Worm (Caenorhabditis elegans) whole organism, midembryonic: ENCODE measurements around the gene fbxa-164.
"Not testable (repeated sequence)": the region's sequence is repeated elsewhere in the genome, so short reads cannot be mapped to it uniquely, and the experiment has no call there.

Source experiments
- T22C8.4 ChIP-seq: fragments of 200-800 bp; sonication (Bioruptor generic); IDR thresholded peaks from 2 replicates; pipeline ENCODE4 v1.3.6; 2022; ENCODE audit warnings: missing genetic modification characterization, missing compliant biosample characterization
- cog-1 ChIP-seq: sonication (generic microtip); optimal IDR thresholded peaks from 2 replicates; lab custom pipeline; 2016; ENCODE audit warnings: missing genetic modification characterization, missing compliant biosample characterization
- flt-1 ChIP-seq: fragments of 200-800 bp; sonication (Bioruptor generic); IDR thresholded peaks from 2 replicates; pipeline ENCODE4 v1.3.6; 2022; ENCODE audit warnings: missing genetic modification characterization, missing compliant biosample characterization
- klf-2 ChIP-seq: fragments of 200-800 bp; sonication (Bioruptor generic); conservative IDR thresholded peaks from 2 replicates; pipeline ENCODE4 v1.3.6; 2022; ENCODE audit warnings: missing genetic modification reagents, missing genetic modification characterization, missing compliant biosample characterization
- med-1 ChIP-seq: sonication (generic microtip); optimal IDR thresholded peaks from 2 replicates; lab custom pipeline; 2017; ENCODE audit warnings: missing genetic modification characterization, mild to moderate bottlenecking, missing compliant biosample characterization, antibody characterized with exemption, missing genetic modification reagents; ENCODE audit not compliant: insufficient read depth
- ref-1 ChIP-seq: fragments of 200-800 bp; sonication (Bioruptor generic); conservative IDR thresholded peaks from 2 replicates; pipeline ENCODE4 v1.3.6; 2022; ENCODE audit warnings: missing genetic modification reagents, missing genetic modification characterization, missing compliant biosample characterization
- tab-1 ChIP-seq: fragments of 200-800 bp; sonication (Bioruptor generic); IDR thresholded peaks from 2 replicates; pipeline ENCODE4 v1.3.6; 2022; ENCODE audit warnings: missing genetic modification characterization, missing compliant biosample characterization
- ztf-23 ChIP-seq: fragments of 200-800 bp; sonication (Bioruptor generic); IDR thresholded peaks from 2 replicates; pipeline ENCODE4 v1.3.6; 2022; ENCODE audit warnings: missing genetic modification reagents, missing genetic modification characterization, missing compliant biosample characterization
- ztf-29 ChIP-seq: fragments of 200-800 bp; sonication (Bioruptor generic); IDR thresholded peaks from 2 replicates; pipeline ENCODE4 v1.3.6; 2022; ENCODE audit warnings: missing genetic modification reagents, missing genetic modification characterization, missing compliant biosample characterization

fbxa-164 gene

ce11 chrII:1613972-1614371 lies at the start of gene fbxa-164:
fbxa-164 (minus strand) TSS chrII:1614072.
- TF ChIP-seq flt-1 (GFP tag; lab: Robert Waterston, UW) (no peak), ztf-29 (no peak), cog-1 (tag; lab: Kevin White, UChicago) (no peak), klf-2 (no peak), ref-1 (GFP tag; lab: Robert Waterston, UW) (no peak), tab-1 (GFP tag; lab: Robert Waterston, UW) (no peak), ztf-23 (GFP tag; lab: Robert Waterston, UW) (no peak), T22C8.4 (GFP tag; lab: Robert Waterston, UW) (no peak), med-1 (no peak)

ce11 chrII:1663516-1663915 lies 49.6 kb upstream of the fbxa-164 start, which contains the start of gene duxl-1:
duxl-1 (plus strand) TSS chrII:1663699.
- TF ChIP-seq ztf-23 (GFP tag; lab: Robert Waterston, UW) (no peak), klf-2 (no peak), ztf-29 (no peak), tab-1 (GFP tag; lab: Robert Waterston, UW) (no peak), ref-1 (GFP tag; lab: Robert Waterston, UW) (0 out of 2 replicates have a peak, but pooled peaks have one; percentile 17), cog-1 (tag; lab: Kevin White, UChicago) (no peak), med-1 (no peak), flt-1 (GFP tag; lab: Robert Waterston, UW) (no peak)

- no peak for TF ChIP-seq T22C8.4 (GFP tag; lab: Robert Waterston, UW)
- TF ChIP-seq cog-1 (tag; lab: Kevin White, UChicago): no peak
- TF ChIP-seq med-1: no peak
- TF ChIP-seq tab-1 (GFP tag; lab: Robert Waterston, UW): no peak
- TF ChIP-seq ref-1 (GFP tag; lab: Robert Waterston, UW): no peak
- no peak for TF ChIP-seq ztf-23 (GFP tag; lab: Robert Waterston, UW)
- no peak for TF ChIP-seq flt-1 (GFP tag; lab: Robert Waterston, UW)
- TF ChIP-seq klf-2: no peak
- TF ChIP-seq ztf-29: no peak
These were observed 49.0 kb upstream of the fbxa-164 start, which contains the start of gene ZC204.14 for ce11 chrII:1662881-1663280. ZC204.14 (minus strand) TSS chrII:1662949.

- TF ChIP-seq ref-1 (GFP tag; lab: Robert Waterston, UW); T22C8.4 (GFP tag; lab: Robert Waterston, UW); cog-1 (tag; lab: Kevin White, UChicago): not testable (repeated sequence)
These were observed 47.0 kb upstream of the fbxa-164 start, which contains the start of gene ZC204.13 for ce11 chrII:1660888-1661287. ZC204.13 (minus strand) TSS chrII:1660988.

- TF ChIP-seq tab-1 (GFP tag; lab: Robert Waterston, UW) (no peak), flt-1 (GFP tag; lab: Robert Waterston, UW) (no peak), cog-1 (tag; lab: Kevin White, UChicago) (no peak), klf-2 (no peak), med-1 (no peak)
These were observed 43.3 kb upstream of the fbxa-164 start, which contains the start of gene ZC204.12 for ce11 chrII:1657202-1657601. ZC204.12 (minus strand) TSS chrII:1657302.

ce11 chrII:1654917-1655316 lies 41.0 kb upstream of the fbxa-164 start, which contains the start of gene btb-12:
btb-12 (plus strand) TSS chrII:1655217.
- no peak for TF ChIP-seq klf-2
- TF ChIP-seq med-1: no peak
- TF ChIP-seq ref-1 (GFP tag; lab: Robert Waterston, UW): no peak
- no peak for TF ChIP-seq ztf-29
- TF ChIP-seq cog-1 (tag; lab: Kevin White, UChicago): no peak
- TF ChIP-seq tab-1 (GFP tag; lab: Robert Waterston, UW): no peak
- no peak for TF ChIP-seq flt-1 (GFP tag; lab: Robert Waterston, UW)

- no peak for TF ChIP-seq T22C8.4 (GFP tag; lab: Robert Waterston, UW)
- no peak for TF ChIP-seq klf-2
- no peak for TF ChIP-seq flt-1 (GFP tag; lab: Robert Waterston, UW)
- TF ChIP-seq ref-1 (GFP tag; lab: Robert Waterston, UW): no peak
- TF ChIP-seq tab-1 (GFP tag; lab: Robert Waterston, UW): no peak
- TF ChIP-seq med-1: no peak
- no peak for TF ChIP-seq cog-1 (tag; lab: Kevin White, UChicago)
- no peak for TF ChIP-seq ztf-29
- TF ChIP-seq ztf-23 (GFP tag; lab: Robert Waterston, UW): no peak
These were observed 39.5 kb upstream of the fbxa-164 start, which contains the start of gene fbxb-15 for ce11 chrII:1653397-1653796. fbxb-15 (minus strand) TSS chrII:1653497.

ce11 chrII:1651804-1652203 lies 37.9 kb upstream of the fbxa-164 start, which contains the start of gene fbxb-16:
fbxb-16 (minus strand) TSS chrII:1651904.
- TF ChIP-seq med-1 (no peak), ztf-23 (GFP tag; lab: Robert Waterston, UW) (no peak), cog-1 (tag; lab: Kevin White, UChicago) (no peak), ref-1 (GFP tag; lab: Robert Waterston, UW) (no peak)

- TF ChIP-seq flt-1 (GFP tag; lab: Robert Waterston, UW) (no peak), med-1 (no peak), tab-1 (GFP tag; lab: Robert Waterston, UW) (no peak)
These were observed 36.6 kb upstream of the fbxa-164 start, which contains the start of gene fbxb-20 for ce11 chrII:1650502-1650901. fbxb-20 (minus strand) TSS chrII:1650602.

ce11 chrII:1648768-1649167 lies 34.9 kb upstream of the fbxa-164 start, which contains the start of gene fbxb-21:
fbxb-21 (minus strand) TSS chrII:1648868.
- TF ChIP-seq ztf-23 (GFP tag; lab: Robert Waterston, UW) (no peak), ztf-29 (no peak), tab-1 (GFP tag; lab: Robert Waterston, UW) (no peak), T22C8.4 (GFP tag; lab: Robert Waterston, UW) (no peak), cog-1 (tag; lab: Kevin White, UChicago) (no peak), flt-1 (GFP tag; lab: Robert Waterston, UW) (no peak), med-1 (no peak), klf-2 (no peak), ref-1 (GFP tag; lab: Robert Waterston, UW) (no peak)
